Fruit fly (Drosophila melanogaster): ENCODE measurements around the gene CG34447.
A peak's percentile ranks its signal among the peaks of the same experiment; 100 is the strongest.

CG34447 gene

DNA sequence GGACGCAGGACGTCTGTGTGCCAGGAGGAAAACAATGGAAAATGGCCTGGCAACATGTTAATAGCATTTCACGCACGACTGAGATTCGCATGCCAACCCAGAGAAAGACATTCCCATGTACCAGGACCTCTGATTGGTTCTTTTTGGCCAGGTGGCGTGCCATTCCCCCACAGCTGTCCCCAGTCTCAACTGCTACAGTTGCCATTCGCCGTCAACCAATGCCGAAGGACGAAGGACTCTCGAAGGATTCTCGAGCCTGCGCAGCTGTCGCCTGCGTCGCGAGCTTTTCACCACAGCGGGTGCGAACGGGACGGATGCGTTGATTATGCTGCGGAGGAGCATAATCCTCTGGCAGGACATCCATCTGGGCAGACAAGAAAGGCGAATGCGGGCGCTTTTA lies 19.9 kb downstream of the CG34447 start, which contains the start of gene VGlut:
Gene VGlut, plus strand, starts transcription at position 399 of the 400 bp plus-strand sequence.
- TF ChIP-seq Nf-YB (GFP tag; optimal IDR thresholded peaks at IDR 0.05) (peak; percentile 91), CG1832 (GFP tag; optimal IDR thresholded peaks at IDR 0.05) (peak; percentile 1), Tbp (GFP tag; optimal IDR thresholded peaks at IDR 0.05) (no peak), Opbp (GFP tag; IDR thresholded peaks at IDR 0.05; ENCODE audit: partially characterized antibody) (no peak), hb (GFP tag; IDR thresholded peaks at IDR 0.05; ENCODE audit: partially characterized antibody) (0 out of 3 replicates have a peak, but pooled peaks have one; percentile 39), CG7271 (tag; optimal IDR thresholded peaks at IDR 0.05) (no peak), wdn (GFP tag; IDR thresholded peaks at IDR 0.05) (no peak), ewg (GFP tag; optimal IDR thresholded peaks at IDR 0.05) (peak; percentile 84), CG10462 (GFP tag; optimal IDR thresholded peaks at IDR 0.05) (no peak), lbe (GFP tag; optimal IDR thresholded peaks at IDR 0.05) (no peak), nau (GFP tag; optimal IDR thresholded peaks at IDR 0.05) (no peak), CG11696 (GFP tag; IDR thresholded peaks at IDR 0.05) (no peak), btn (GFP tag; optimal IDR thresholded peaks at IDR 0.05) (no peak), dpn (GFP tag; optimal IDR thresholded peaks at IDR 0.05) (no peak), Atf6 (GFP tag; IDR thresholded peaks at IDR 0.05) (no peak), Deaf1 (tag; optimal IDR thresholded peaks at IDR 0.05) (peak; percentile 64), ap (GFP tag; IDR thresholded peaks at IDR 0.05) (no peak), CG13424 (tag; optimal IDR thresholded peaks at IDR 0.05) (no peak), HLH4C (GFP tag; IDR thresholded peaks at IDR 0.05; ENCODE audit: partially characterized antibody) (no peak), phol (tag; optimal IDR thresholded peaks at IDR 0.05) (no peak), en (GFP tag; optimal IDR thresholded peaks at IDR 0.05) (no peak), fd64A (GFP tag; optimal IDR thresholded peaks at IDR 0.05) (no peak), ro (GFP tag; IDR thresholded peaks at IDR 0.05) (no peak), Dref (GFP tag; IDR thresholded peaks at IDR 0.05) (no peak), TFAM (GFP tag; optimal IDR thresholded peaks at IDR 0.05) (no peak), Nf-YC (tag; optimal IDR thresholded peaks at IDR 0.05) (peak; percentile 96)

DNA sequence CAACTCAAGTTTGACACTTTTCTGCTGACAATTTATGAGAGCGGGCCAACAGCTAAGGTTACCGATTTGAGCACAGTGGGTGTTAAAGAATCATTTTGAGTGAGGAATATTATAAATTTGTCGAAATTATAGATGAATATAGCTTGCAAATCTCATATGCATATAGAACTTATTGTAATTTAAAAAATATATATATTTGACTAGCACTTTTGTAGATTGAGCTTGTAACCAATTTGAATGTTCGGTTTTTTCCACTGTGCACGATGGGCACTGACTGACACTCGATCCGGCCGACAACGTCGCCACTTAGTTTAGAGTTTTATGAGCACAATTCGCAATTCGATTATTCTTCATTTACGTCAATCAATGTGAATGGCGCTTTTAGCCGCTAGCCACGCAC lies 21.4 kb downstream of the CG34447 start:
- TF ChIP-seq Hr51 (GFP tag; optimal IDR thresholded peaks at IDR 0.05) (peak in 1 of 2 experiments; percentile 27), CG31441 (GFP tag; IDR thresholded peaks at IDR 0.05) (peak; percentile 53), PHDP (tag; optimal IDR thresholded peaks at IDR 0.05) (peak; percentile 10), danr (GFP tag; IDR thresholded peaks at IDR 0.05) (no peak), esg (GFP tag; conservative IDR thresholded peaks at IDR 0.05) (0 out of 2 replicates have a peak, but pooled peaks have one; percentile 14), dmrt99B (tag; optimal IDR thresholded peaks at IDR 0.05) (peak; percentile 36), Hand (GFP tag; optimal IDR thresholded peaks at IDR 0.05) (no peak), gem (tag; optimal IDR thresholded peaks at IDR 0.05) (peak; percentile 54), CG7963 (GFP tag; IDR thresholded peaks at IDR 0.05; ENCODE audit: partially characterized antibody) (no peak), CG6765 (GFP tag; optimal IDR thresholded peaks at IDR 0.05) (no peak), sens (GFP tag) (peak; percentile 16), row (GFP tag; IDR thresholded peaks at IDR 0.05) (peak; percentile 37; the same call in 1 of the 3 replicates), ash1 (GFP tag; optimal IDR thresholded peaks at IDR 0.05) (no peak), CG11504 (tag; optimal IDR thresholded peaks at IDR 0.05) (peak; percentile 45), grau (tag; optimal IDR thresholded peaks at IDR 0.05) (peak; percentile 19), unpg (GFP tag; optimal IDR thresholded peaks at IDR 0.05) (peak; percentile 27), CG11695 (GFP tag; IDR thresholded peaks at IDR 0.05) (peak; percentile 21; the same call in 1 of the 3 replicates), Ptx1 (GFP tag; IDR thresholded peaks at IDR 0.05) (0 out of 2 replicates have a peak, but pooled peaks have one; percentile 16), cg (GFP tag; optimal IDR thresholded peaks at IDR 0.05) (no peak), stc (GFP tag; IDR thresholded peaks at IDR 0.05) (peak; percentile 35; the same call in 1 of the 2 replicates), bsh (GFP tag; optimal IDR thresholded peaks at IDR 0.05) (peak in 1 of 2 experiments; percentile 36), ranshi (GFP tag; IDR thresholded peaks at IDR 0.05) (0 out of 2 replicates have a peak, but pooled peaks have one; percentile 22), Trl (optimal IDR thresholded peaks at IDR 0.05) (no peak), Trl (GFP tag; optimal IDR thresholded peaks at IDR 0.05) (no peak), CG17359 (tag; optimal IDR thresholded peaks at IDR 0.05) (peak; percentile 14)

Measured in whole organism, embryonic.